Worm (Caenorhabditis elegans): ENCODE results near the gene rin-1.

ce11 chrV:14847291-14847915, 32.0 kb upstream of the rin-1 start, which contains the start of gene ret-1:
- TF ChIP-seq ztf-29 (GFP tag; IDR thresholded peaks at IDR 0.05) (no peak), flt-1 (GFP tag; IDR thresholded peaks at IDR 0.05) (no peak), klf-2 (GFP tag; conservative IDR thresholded peaks at IDR 0.05) (no peak), T22C8.4 (GFP tag; IDR thresholded peaks at IDR 0.05) (no peak), med-1 (GFP tag; optimal IDR thresholded peaks at IDR 0.05; ENCODE audit: insufficient read depth) (no peak), ztf-23 (GFP tag; IDR thresholded peaks at IDR 0.05) (no peak), ref-1 (GFP tag; conservative IDR thresholded peaks at IDR 0.05) (no peak)
